Fruit fly (Drosophila melanogaster): ENCODE data around the gene CG6026.

CG6026 gene

dm6 chr3R:19014742-19015422 is 18.5 kb upstream of the CG6026 start (continued):
- TF ChIP-seq CTCF (GFP tag; optimal IDR thresholded peaks at IDR 0.05), result no peak
- no peak for TF ChIP-seq cwo (GFP tag; optimal IDR thresholded peaks at IDR 0.05)
- TF ChIP-seq Opbp (GFP tag; IDR thresholded peaks at IDR 0.05; ENCODE audit: partially characterized antibody), result no peak
- TF ChIP-seq Bteb2 (GFP tag; optimal IDR thresholded peaks at IDR 0.05), result no peak
- no peak for TF ChIP-seq CG6791 (GFP tag; IDR thresholded peaks at IDR 0.05; ENCODE audit: partially characterized antibody)
- TF ChIP-seq CG11560 (tag; IDR thresholded peaks at IDR 0.05), result no peak
- TF ChIP-seq Hmx (GFP tag; optimal IDR thresholded peaks at IDR 0.05), result no peak
- peak; percentile 21 for TF ChIP-seq gcm (GFP tag; optimal IDR thresholded peaks at IDR 0.05)
- TF ChIP-seq CG32772 (GFP tag; IDR thresholded peaks at IDR 0.05), result peak; percentile 67; the same call in 1 of the 2 replicates
- peak; percentile 23 for TF ChIP-seq tin (GFP tag; optimal IDR thresholded peaks at IDR 0.05)
- peak; percentile 41; the same call in 1 of the 2 replicates for TF ChIP-seq CG17328 (GFP tag; IDR thresholded peaks at IDR 0.05)
- TF ChIP-seq CG3995 (GFP tag; optimal IDR thresholded peaks at IDR 0.05), result no peak
- peak; percentile 78 for TF ChIP-seq sens (GFP tag)
- 0 out of 2 replicates have a peak, but pooled peaks have one; percentile 2 for TF ChIP-seq Rx (GFP tag; IDR thresholded peaks at IDR 0.05)
- no peak for TF ChIP-seq CG1647 (GFP tag; optimal IDR thresholded peaks at IDR 0.05)
- no peak for TF ChIP-seq pita (GFP tag; optimal IDR thresholded peaks at IDR 0.05)
- no peak for TF ChIP-seq fd64A (GFP tag; optimal IDR thresholded peaks at IDR 0.05)
- peak in 1 of 3 experiments; percentile 38 for TF ChIP-seq lola (GFP tag; optimal IDR thresholded peaks at IDR 0.05)
- no peak for TF ChIP-seq ato (GFP tag; IDR thresholded peaks at IDR 0.05; ENCODE audit: partially characterized antibody)
- no peak for TF ChIP-seq kni (GFP tag; optimal IDR thresholded peaks at IDR 0.05)
- TF ChIP-seq CG8290 (GFP tag; optimal IDR thresholded peaks at IDR 0.05), result no peak
- no peak for TF ChIP-seq CG8290 (tag; optimal IDR thresholded peaks at IDR 0.05)
- no peak for TF ChIP-seq gcm2 (GFP tag; optimal IDR thresholded peaks at IDR 0.05)
- no peak for TF ChIP-seq HLHmδ (GFP tag; optimal IDR thresholded peaks at IDR 0.05)
- TF ChIP-seq CG8765 (GFP tag; IDR thresholded peaks at IDR 0.05), result no peak
- TF ChIP-seq Doc2 (GFP tag; IDR thresholded peaks at IDR 0.05), result no peak
- peak; percentile 38; the same call in 1 of the 2 replicates for TF ChIP-seq ara (GFP tag; IDR thresholded peaks at IDR 0.05)
- peak; percentile 38 for TF ChIP-seq cad (GFP tag; optimal IDR thresholded peaks at IDR 0.05)
- TF ChIP-seq H15 (GFP tag; IDR thresholded peaks at IDR 0.05), result peak; percentile 62; the same call in 2 of the 3 replicates
- no peak for TF ChIP-seq insv (GFP tag; optimal IDR thresholded peaks at IDR 0.05)
- TF ChIP-seq CG13775 (GFP tag; optimal IDR thresholded peaks at IDR 0.05), result peak; percentile 28
- no peak for TF ChIP-seq bigmax (GFP tag; optimal IDR thresholded peaks at IDR 0.05)
- TF ChIP-seq Rfx (GFP tag; IDR thresholded peaks at IDR 0.05), result 0 out of 2 replicates have a peak, but pooled peaks have one; percentile 14
- no peak for TF ChIP-seq Dfd (GFP tag; optimal IDR thresholded peaks at IDR 0.05)
- no peak for TF ChIP-seq CG13296 (GFP tag; optimal IDR thresholded peaks at IDR 0.05)
- no peak for TF ChIP-seq wek (GFP tag; optimal IDR thresholded peaks at IDR 0.05)
- no peak for TF ChIP-seq hth (optimal IDR thresholded peaks at IDR 0.05)
- TF ChIP-seq CG12219 (GFP tag; optimal IDR thresholded peaks at IDR 0.05), result no peak
- no peak for TF ChIP-seq toy (GFP tag; IDR thresholded peaks at IDR 0.05)
- peak; percentile 72 for TF ChIP-seq CG18262 (tag; optimal IDR thresholded peaks at IDR 0.05)
- no peak for TF ChIP-seq NfI (GFP tag; optimal IDR thresholded peaks at IDR 0.05)
- TF ChIP-seq bab2 (GFP tag; optimal IDR thresholded peaks at IDR 0.05), result no peak
- no peak for TF ChIP-seq nom (GFP tag; optimal IDR thresholded peaks at IDR 0.05)
- peak; percentile 56 for TF ChIP-seq oc (tag; optimal IDR thresholded peaks at IDR 0.05)
- no peak for TF ChIP-seq esg (GFP tag; conservative IDR thresholded peaks at IDR 0.05)
- TF ChIP-seq abd-A (tag; optimal IDR thresholded peaks at IDR 0.05), result peak; percentile 16
- TF ChIP-seq CG2875 (GFP tag; optimal IDR thresholded peaks at IDR 0.05), result peak; percentile 58
- no peak for TF ChIP-seq dimm (GFP tag; IDR thresholded peaks at IDR 0.05)
- TF ChIP-seq ap (GFP tag; IDR thresholded peaks at IDR 0.05), result 0 out of 2 replicates have a peak, but pooled peaks have one; percentile 5
- no peak for TF ChIP-seq cato (GFP tag; optimal IDR thresholded peaks at IDR 0.05; ENCODE audit: borderline replicate concordance)
- 0 out of 3 replicates have a peak, but pooled peaks have one; percentile 35 for TF ChIP-seq CG11695 (GFP tag; IDR thresholded peaks at IDR 0.05)
